Worm (Caenorhabditis elegans): ENCODE measurements around the gene F01D5.8.

DNA sequence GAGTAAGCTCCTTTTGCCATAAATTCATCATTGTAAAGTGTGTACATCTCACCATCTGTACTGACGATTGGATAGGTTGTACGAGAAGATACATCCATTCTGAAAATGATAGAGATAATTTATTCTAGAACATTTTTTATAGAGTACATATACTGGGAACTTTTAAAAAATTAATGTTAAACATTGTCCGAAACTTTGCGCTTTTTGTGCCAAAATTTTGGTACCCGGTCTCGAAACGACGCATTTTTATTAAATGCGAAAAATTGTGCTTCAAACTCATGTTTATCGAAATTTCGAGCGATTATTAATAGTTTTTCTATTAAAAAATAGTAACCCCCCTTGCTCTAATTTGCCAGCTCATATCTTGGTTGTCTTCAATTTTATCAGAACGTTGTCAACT, 18.8 kb upstream of the F01D5.8 start, which contains the start of gene Y39G8B.5:
- no peak for TF ChIP-seq ama-1 (optimal IDR thresholded peaks at IDR 0.05)
- TF ChIP-seq sea-1 (GFP tag; conservative IDR thresholded peaks at IDR 0.05): no peak
- no peak for TF ChIP-seq flt-1 (GFP tag; IDR thresholded peaks at IDR 0.05)
- TF ChIP-seq hmg-4 (GFP tag; optimal IDR thresholded peaks at IDR 0.05): no peak
- TF ChIP-seq ets-7 (tag; optimal IDR thresholded peaks at IDR 0.05): no peak
- no peak for TF ChIP-seq scrt-1 (GFP tag; IDR thresholded peaks at IDR 0.05)
- TF ChIP-seq ceh-36 (tag; optimal IDR thresholded peaks at IDR 0.05): no peak
- no peak for TF ChIP-seq aly-1 (tag; optimal IDR thresholded peaks at IDR 0.05)
- no peak for TF ChIP-seq B0310.2 (tag; optimal IDR thresholded peaks at IDR 0.05)

Measured in whole organism, early embryonic.